Worm (Caenorhabditis elegans): Measurements from ENCODE around the gene gst-38.
"Not testable (repeated sequence)": the region's sequence is repeated elsewhere in the genome, so short reads cannot be mapped to it uniquely, and the experiment has no call there.

DNA sequence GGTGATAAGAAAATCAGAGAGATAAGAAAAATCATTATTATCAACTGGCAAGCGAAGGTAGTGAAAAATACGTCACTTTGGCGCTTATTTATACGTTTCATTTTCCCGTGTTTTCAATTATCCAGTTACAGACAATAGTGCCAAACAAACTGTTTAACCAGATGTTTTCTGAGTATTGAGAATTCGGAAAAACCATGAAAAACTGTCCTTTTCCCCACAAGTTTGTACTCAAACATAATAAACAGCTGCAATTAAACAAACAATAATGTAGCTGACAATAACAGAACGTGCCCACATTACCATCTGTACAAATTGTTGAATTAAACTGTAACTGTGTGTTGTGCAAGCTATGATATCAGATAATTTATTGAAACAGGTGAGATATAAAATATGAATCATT, 10.3 kb downstream of the gst-38 start, which contains the start of the genes F35E8.1 and F35E8.2:
- TF ChIP-seq cog-1 (tag; optimal IDR thresholded peaks at IDR 0.05); klf-2 (GFP tag; conservative IDR thresholded peaks at IDR 0.05): not testable (repeated sequence)
